Worm (Caenorhabditis elegans): ENCODE data around the gene C38C3.3.

- TF ChIP-seq ztf-11 (tag; optimal IDR thresholded peaks at IDR 0.05) (no peak), lsy-2 (tag; optimal IDR thresholded peaks at IDR 0.05) (no peak)
These were observed 6.8 kb upstream of the C38C3.3 start for ce11 chrV:1488642-1489041.
